Worm (Caenorhabditis elegans): Measurements from ENCODE around the gene C28A5.2.

The C28A5.2 gene

DNA sequence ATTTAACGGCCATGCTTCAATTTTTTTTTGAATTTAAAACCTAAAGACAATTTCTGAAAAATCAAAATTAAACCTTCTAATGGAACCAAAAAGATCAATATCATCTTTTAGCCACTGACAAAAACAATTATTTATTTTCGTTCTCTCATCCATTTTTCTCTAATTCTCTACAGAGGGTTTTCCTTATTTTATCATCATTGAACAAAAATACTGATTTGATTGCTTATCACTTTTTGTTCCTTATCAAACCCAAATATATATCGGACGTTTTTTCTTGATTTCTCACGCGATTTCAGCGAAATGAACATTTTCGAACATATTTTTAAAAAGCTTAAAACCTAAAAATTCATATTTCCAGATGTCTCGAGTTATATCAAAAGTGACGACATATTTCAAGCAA is 26.2 kb downstream of the C28A5.2 start, which contains the start of gene mpc-1:
mpc-1 (plus strand) TSS at position 359 of the 400 bp plus-strand sequence.
- TF ChIP-seq ceh-18 (tag; optimal IDR thresholded peaks at IDR 0.05) (no peak), elt-2 (tag; optimal IDR thresholded peaks at IDR 0.05) (peak; percentile 90)

ce11 chrIII:4412108-4413009 is 27.0 kb downstream of the C28A5.2 start:
- TF ChIP-seq C38D4.7 (GFP tag; optimal IDR thresholded peaks at IDR 0.05), result no peak
- no peak for TF ChIP-seq pha-4 (tag; optimal IDR thresholded peaks at IDR 0.05)
- no peak for TF ChIP-seq ceh-19 (GFP tag; optimal IDR thresholded peaks at IDR 0.05)
- TF ChIP-seq lim-6 (tag; optimal IDR thresholded peaks at IDR 0.05), result no peak
- TF ChIP-seq tbx-7 (tag; optimal IDR thresholded peaks at IDR 0.05), result no peak
- no peak for TF ChIP-seq K02D7.2 (tag; optimal IDR thresholded peaks at IDR 0.05)
- no peak for TF ChIP-seq ahr-1 (tag; optimal IDR thresholded peaks at IDR 0.05)
- TF ChIP-seq zip-5 (tag; optimal IDR thresholded peaks at IDR 0.05), result no peak
- no peak for TF ChIP-seq sox-2 (GFP tag; IDR thresholded peaks at IDR 0.05)

ce11 chrIII:4408251-4408650 is 31.1 kb downstream of the C28A5.2 start, which contains the start of gene gpch-1:
Gene gpch-1 (plus strand): TSS chrIII:4408551.
- TF ChIP-seq ceh-6 (GFP tag; optimal IDR thresholded peaks at IDR 0.05), result no peak
- TF ChIP-seq ceh-24 (tag; optimal IDR thresholded peaks at IDR 0.05), result no peak
- no peak for TF ChIP-seq elt-2 (tag; optimal IDR thresholded peaks at IDR 0.05)
- no peak for TF ChIP-seq gmeb-2 (tag; optimal IDR thresholded peaks at IDR 0.05)
- no peak for TF ChIP-seq lim-6 (tag; optimal IDR thresholded peaks at IDR 0.05)
- no peak for TF ChIP-seq ets-4 (tag; optimal IDR thresholded peaks at IDR 0.05)
- TF ChIP-seq elt-4 (tag; optimal IDR thresholded peaks at IDR 0.05), result no peak
- TF ChIP-seq nfya-1 (tag; optimal IDR thresholded peaks at IDR 0.05), result no peak
- TF ChIP-seq madf-2 (tag; optimal IDR thresholded peaks at IDR 0.05), result no peak
- TF ChIP-seq nhr-232 (tag; optimal IDR thresholded peaks at IDR 0.05), result no peak
- no peak for TF ChIP-seq pag-3 (tag; optimal IDR thresholded peaks at IDR 0.05; ENCODE audit: borderline replicate concordance)
- no peak for TF ChIP-seq Y22D7AL.16 (tag; optimal IDR thresholded peaks at IDR 0.05)
- TF ChIP-seq ref-2 (tag; optimal IDR thresholded peaks at IDR 0.05), result no peak

DNA sequence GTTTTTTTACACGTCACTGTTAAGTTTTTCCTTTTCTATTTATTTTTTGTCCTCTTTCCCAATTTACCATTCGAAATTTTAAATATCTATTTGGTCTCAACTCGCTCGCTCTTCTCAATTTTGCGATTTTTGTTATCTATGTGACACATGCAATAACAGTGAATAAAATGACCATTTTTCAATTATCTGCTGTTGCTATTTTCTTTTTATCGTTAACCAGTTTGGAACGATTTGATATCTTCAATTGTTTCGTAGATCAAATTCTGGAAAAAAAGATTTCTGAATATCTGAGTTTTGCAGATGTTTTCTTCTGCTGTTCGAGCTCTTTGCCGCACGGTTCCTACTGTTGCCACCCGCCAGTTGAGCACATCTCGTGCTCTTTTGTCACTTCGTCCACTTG is 32.2 kb downstream of the C28A5.2 start, which contains the start of gene prdx-3:
prdx-3 (plus strand) TSS at position 301 of the 400 bp plus-strand sequence.
- no peak for TF ChIP-seq C08G9.2 (tag; optimal IDR thresholded peaks at IDR 0.05)
- TF ChIP-seq pag-3 (tag; optimal IDR thresholded peaks at IDR 0.05; ENCODE audit: borderline replicate concordance), result no peak
- no peak for TF ChIP-seq eyg-1 (tag; optimal IDR thresholded peaks at IDR 0.05)
- TF ChIP-seq Y22D7AL.16 (tag; optimal IDR thresholded peaks at IDR 0.05), result no peak
- no peak for TF ChIP-seq elt-4 (tag; optimal IDR thresholded peaks at IDR 0.05)
- no peak for TF ChIP-seq unc-86 (tag; optimal IDR thresholded peaks at IDR 0.05)
- TF ChIP-seq zip-5 (tag; optimal IDR thresholded peaks at IDR 0.05), result no peak
- TF ChIP-seq ztf-16 (tag; optimal IDR thresholded peaks at IDR 0.05), result no peak
- TF ChIP-seq fkh-10 (GFP tag; optimal IDR thresholded peaks at IDR 0.05), result no peak
- TF ChIP-seq ceh-45 (GFP tag; IDR thresholded peaks at IDR 0.05), result no peak
- no peak for TF ChIP-seq fax-1 (tag; optimal IDR thresholded peaks at IDR 0.05)
- TF ChIP-seq tbx-2 (tag; optimal IDR thresholded peaks at IDR 0.05), result no peak
- TF ChIP-seq syd-9 (tag; optimal IDR thresholded peaks at IDR 0.05), result no peak
- no peak for TF ChIP-seq unc-42 (tag; optimal IDR thresholded peaks at IDR 0.05)

DNA sequence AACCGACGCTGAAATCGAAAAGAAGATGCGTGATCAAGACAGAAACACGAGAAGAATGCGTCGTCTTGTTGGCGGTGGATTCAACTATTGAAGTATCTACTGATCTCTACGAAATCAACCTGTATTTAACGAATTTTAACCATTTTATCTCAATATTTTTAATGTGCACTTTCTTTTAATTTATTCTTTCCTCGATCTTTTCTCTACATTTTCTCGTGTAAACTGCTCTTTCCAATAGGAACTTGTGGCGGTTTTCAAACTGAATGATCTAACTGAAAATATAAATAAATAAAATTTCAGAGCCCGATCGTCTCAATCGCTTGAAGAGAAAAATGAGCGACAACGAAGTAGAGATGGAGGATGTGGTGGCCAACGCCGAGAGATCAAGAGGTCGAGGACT is 33.4 kb downstream of the C28A5.2 start, which contains the start of gene rnp-4:
rnp-4 (plus strand) TSS at position 301 of the 400 bp plus-strand sequence.
- TF ChIP-seq ceh-14 (tag; optimal IDR thresholded peaks at IDR 0.05), result no peak
- TF ChIP-seq lin-11 (tag; optimal IDR thresholded peaks at IDR 0.05), result no peak
- TF ChIP-seq pat-9 (tag; optimal IDR thresholded peaks at IDR 0.05), result no peak
- no peak for TF ChIP-seq fkh-6 (tag; optimal IDR thresholded peaks at IDR 0.05)
- no peak for TF ChIP-seq ceh-31 (tag; optimal IDR thresholded peaks at IDR 0.05)
- no peak for TF ChIP-seq hlh-30 (tag; optimal IDR thresholded peaks at IDR 0.05; ENCODE audit: insufficient read depth)
- no peak for TF ChIP-seq tbx-2 (tag; optimal IDR thresholded peaks at IDR 0.05)
- TF ChIP-seq hlh-15 (tag; optimal IDR thresholded peaks at IDR 0.05), result no peak

Data from whole organism, late embryonic.